Fruit fly (Drosophila melanogaster) whole organism, pupa: Measurements from ENCODE around the gene Veneno.
A peak's percentile ranks its signal among the peaks of the same experiment; 100 is the strongest.

Experiments
- CG10348 ChIP-seq: fragments of 200-800 bp; sonication (Bioruptor generic); IDR thresholded peaks from 2 replicates; pipeline ENCODE4 v1.3.6; 2022; ENCODE audit warnings: missing biosample characterization, missing genetic modification characterization
- CG12605 ChIP-seq: fragments of 200-800 bp; sonication (Bioruptor generic); IDR thresholded peaks from 2 replicates; pipeline ENCODE4 v1.3.6; 2022; ENCODE audit warnings: missing biosample characterization, missing genetic modification characterization
- CG13204 ChIP-seq: fragments of 200-800 bp; sonication (Bioruptor generic); optimal IDR thresholded peaks from 2 replicates; lab custom pipeline; 2018; ENCODE audit warnings: missing biosample characterization, mild to moderate bottlenecking, missing genetic modification characterization, moderate library complexity
- CG14655 ChIP-seq: fragments of 200-800 bp; sonication (Bioruptor generic); optimal IDR thresholded peaks from 3 replicates; lab custom pipeline; 2017; ENCODE audit warnings: mild to moderate bottlenecking, missing biosample characterization, missing genetic modification reagents, missing genetic modification characterization
- CG15710 ChIP-seq: fragments of 200-800 bp; sonication (Bioruptor generic); optimal IDR thresholded peaks from 2 replicates; lab custom pipeline; 2018; ENCODE audit warnings: missing biosample characterization, mild to moderate bottlenecking, missing genetic modification characterization, moderate library complexity
- CG17806 ChIP-seq: fragments of 200-800 bp; sonication (Bioruptor generic); optimal IDR thresholded peaks from 2 replicates; lab custom pipeline; 2018; ENCODE audit warnings: missing biosample characterization, mild to moderate bottlenecking, missing genetic modification characterization, moderate library complexity
- CG32121 ChIP-seq: fragments of 200-800 bp; sonication (Bioruptor generic); IDR thresholded peaks from 2 replicates; pipeline ENCODE4 v1.3.6; 2022; ENCODE audit warnings: missing biosample characterization, missing genetic modification characterization
- CG34367 ChIP-seq: fragments of 200-800 bp; sonication (Bioruptor generic); optimal IDR thresholded peaks from 2 replicates; lab custom pipeline; 2018; ENCODE audit warnings: missing biosample characterization, mild to moderate bottlenecking, missing genetic modification characterization
- CG4496 ChIP-seq: fragments of 200-800 bp; sonication (Bioruptor generic); IDR thresholded peaks from 3 replicates; pipeline ENCODE4 v1.3.6; 2022; ENCODE audit warnings: missing biosample characterization, missing genetic modification characterization
- CG8159 ChIP-seq: fragments of 200-800 bp; sonication (Bioruptor generic); optimal IDR thresholded peaks from 3 replicates; lab custom pipeline; 2018; ENCODE audit warnings: missing biosample characterization, mild to moderate bottlenecking, missing genetic modification characterization, moderate library complexity
- CG8301 ChIP-seq: fragments of 200-800 bp; sonication (Bioruptor generic); optimal IDR thresholded peaks from 2 replicates; lab custom pipeline; 2018; ENCODE audit warnings: missing biosample characterization, mild to moderate bottlenecking, missing genetic modification characterization
- CG9948 ChIP-seq: fragments of 200-800 bp; sonication (Bioruptor generic); optimal IDR thresholded peaks from 2 replicates; lab custom pipeline; 2018; ENCODE audit warnings: missing biosample characterization, mild to moderate bottlenecking, missing genetic modification characterization, moderate library complexity
- D1 ChIP-seq: fragments of 200-800 bp; sonication (Bioruptor generic); optimal IDR thresholded peaks from 2 replicates; lab custom pipeline; 2018; ENCODE audit warnings: missing biosample characterization, mild to moderate bottlenecking, missing genetic modification characterization, moderate library complexity
- EcR ChIP-seq: fragments of 200-800 bp; sonication (Bioruptor generic); optimal IDR thresholded peaks from 3 replicates; lab custom pipeline; 2019; ENCODE audit warnings: missing biosample characterization, missing genetic modification characterization, mild to moderate bottlenecking, moderate library complexity, missing genetic modification reagents
- Ets98B ChIP-seq: fragments of 200-800 bp; sonication (Bioruptor generic); IDR thresholded peaks from 2 replicates; pipeline ENCODE4 v1.3.6; 2022; ENCODE audit warnings: missing biosample characterization, missing genetic modification characterization
- Pif1A ChIP-seq: fragments of 200-800 bp; sonication (Bioruptor generic); optimal IDR thresholded peaks from 3 replicates; lab custom pipeline; 2016; ENCODE audit warnings: missing biosample characterization, missing genetic modification characterization
- Pif1B ChIP-seq: fragments of 200-800 bp; sonication (Bioruptor generic); optimal IDR thresholded peaks from 3 replicates; lab custom pipeline; 2016; ENCODE audit warnings: missing biosample characterization, missing genetic modification characterization
- Snoo ChIP-seq: fragments of 200-800 bp; sonication (Bioruptor generic); optimal IDR thresholded peaks from 3 replicates; lab custom pipeline; 2017; ENCODE audit warnings: missing biosample characterization, mild to moderate bottlenecking, missing genetic modification characterization, inconsistent platforms
- fd96Ca ChIP-seq: fragments of 200-800 bp; sonication (Bioruptor generic); IDR thresholded peaks from 3 replicates; pipeline ENCODE4 v1.3.6; 2022; ENCODE audit warnings: missing biosample characterization, missing genetic modification characterization
- gl ChIP-seq: fragments of 200-800 bp; sonication (Bioruptor generic); optimal IDR thresholded peaks from 2 replicates; lab custom pipeline; 2018; ENCODE audit warnings: missing biosample characterization, mild to moderate bottlenecking, missing genetic modification characterization
- rn ChIP-seq: fragments of 200-800 bp; sonication (Bioruptor generic); IDR thresholded peaks from 2 replicates; pipeline ENCODE4 v1.3.6; 2022; ENCODE audit warnings: missing biosample characterization, missing genetic modification characterization

Gene Veneno

DNA sequence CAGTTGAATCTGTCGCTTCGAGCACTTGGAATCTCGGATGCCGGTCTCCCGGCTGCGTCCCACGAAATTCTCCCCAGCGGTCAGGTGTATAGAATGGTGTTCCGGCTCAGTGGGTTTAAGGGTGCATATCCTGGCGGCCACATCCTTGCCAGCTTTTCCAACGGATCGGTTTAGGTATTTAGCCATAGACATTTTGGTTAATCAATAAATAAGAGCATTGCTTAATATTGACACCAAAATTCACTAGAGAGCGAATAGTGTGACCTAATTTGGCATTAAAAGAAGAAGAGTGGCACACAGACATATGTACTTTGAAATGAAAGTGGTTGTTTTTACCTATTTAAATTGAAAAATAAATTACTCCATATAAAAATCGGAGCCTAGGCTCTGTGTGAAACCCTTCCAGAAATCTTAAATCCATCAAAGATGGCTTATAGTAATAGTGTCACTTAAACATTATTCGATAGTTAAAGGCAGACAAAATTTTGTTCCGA is 19.1 kb downstream of the Veneno start, which contains the start of the genes PNKP and COX7AL:
Gene PNKP (minus strand): TSS at position 266 of the 494 bp plus-strand sequence.
Gene COX7AL (plus strand): TSS at position 419 of the 494 bp plus-strand sequence.
- no peak for TF ChIP-seq EcR (GFP tag; lab: Kevin White, UChicago)
- TF ChIP-seq fd96Ca, result no peak
- no peak for TF ChIP-seq CG12605 (GFP tag; lab: Robert Waterston, UW)
- TF ChIP-seq CG17806, result no peak

DNA sequence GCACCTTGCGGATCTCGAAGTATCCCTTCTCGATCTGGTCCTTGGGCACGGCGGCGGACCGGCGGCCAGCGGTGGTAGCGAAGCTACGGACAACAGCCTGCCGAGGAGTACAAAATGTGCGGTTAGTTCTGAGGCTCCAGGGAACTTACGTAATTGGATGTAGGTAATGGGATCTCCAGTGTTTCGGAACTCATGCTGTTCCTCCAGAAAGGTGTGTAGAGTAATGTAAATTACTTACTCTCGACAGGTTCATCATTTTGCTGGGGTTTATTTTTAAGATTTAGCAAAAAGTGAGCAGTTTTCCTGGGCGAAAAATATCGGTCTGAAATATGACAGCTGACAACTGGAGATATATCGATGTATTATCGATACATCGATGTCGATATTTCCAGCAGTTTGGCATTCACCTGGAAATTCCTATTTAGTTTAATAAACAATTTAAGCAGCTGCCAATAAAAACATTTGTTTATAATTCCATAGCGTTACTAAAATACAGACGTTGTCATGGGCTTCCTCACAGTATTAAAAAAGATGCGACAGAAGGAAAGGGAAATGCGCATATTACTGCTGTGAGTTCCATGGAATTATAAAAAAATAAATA is 21.6 kb downstream of the Veneno start, which contains the start of the genes COX7A and Arl2:
Gene COX7A (minus strand): TSS at position 369 of the 601 bp plus-strand sequence.
Gene Arl2 (plus strand): TSS at position 426 of the 601 bp plus-strand sequence.
- TF ChIP-seq Pif1B (GFP tag; lab: Kevin White, UChicago), result no peak

DNA sequence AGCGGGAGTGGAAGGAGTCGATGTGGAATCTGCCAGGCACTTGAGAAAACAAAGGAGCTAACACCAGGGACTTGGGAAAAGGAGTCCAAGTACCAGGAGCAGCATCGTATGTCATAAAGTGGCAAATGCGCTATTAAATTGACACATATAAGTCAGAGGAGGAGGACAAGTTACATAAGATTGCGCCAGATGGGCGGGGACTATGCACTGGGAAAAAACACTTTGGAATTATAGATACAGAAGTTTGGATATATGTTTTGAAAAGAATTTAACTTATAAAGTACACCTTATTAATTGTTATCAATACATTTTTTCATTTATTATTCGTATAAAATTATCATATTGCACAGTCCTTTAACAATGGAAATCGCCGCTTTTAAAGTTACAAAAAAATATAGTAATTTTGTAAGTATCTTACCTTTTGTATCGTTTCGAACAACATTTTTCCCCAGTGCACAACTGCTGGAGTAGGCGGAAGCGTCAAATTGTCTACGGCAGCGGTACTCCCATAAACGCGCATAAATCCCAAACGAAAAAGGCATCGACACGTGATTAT is 26.3 kb downstream of the Veneno start:
- TF ChIP-seq fd96Ca (no peak), CG32121 (no peak), CG10348 (no peak), CG8159 (tag; lab: Kevin White, UChicago) (no peak), Snoo (tag; lab: Kevin White, UChicago) (no peak), Ets98B (no peak), gl (tag; lab: Kevin White, UChicago) (no peak), Pif1A (GFP tag; lab: Kevin White, UChicago) (no peak), CG4496 (GFP tag; lab: Robert Waterston, UW) (no peak), CG8301 (tag; lab: Kevin White, UChicago) (no peak), CG13204 (no peak)

DNA sequence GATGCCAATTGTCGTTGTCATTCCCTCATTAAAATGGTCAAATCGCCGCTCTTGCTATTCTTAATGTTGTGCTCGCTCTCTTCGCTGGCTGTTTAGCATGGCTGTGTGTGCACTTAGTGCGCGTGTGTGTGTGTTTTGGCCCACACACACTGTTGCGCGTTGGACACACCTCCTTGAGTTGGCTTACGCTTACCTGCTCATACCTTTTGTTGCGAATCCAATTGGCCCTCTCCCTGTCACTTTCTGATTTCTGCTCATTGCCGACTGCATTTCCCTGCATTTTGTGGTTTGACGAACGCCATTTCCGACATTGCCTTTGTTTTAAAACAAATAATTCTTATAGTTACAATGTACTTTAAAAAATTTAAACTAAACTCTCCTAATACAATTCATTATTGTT is 27.4 kb downstream of the Veneno start:
- no peak for TF ChIP-seq Pif1B (GFP tag; lab: Kevin White, UChicago)
- no peak for TF ChIP-seq D1 (tag; lab: Kevin White, UChicago)
- TF ChIP-seq fd96Ca, result 0 out of 3 replicates have a peak, but pooled peaks have one; percentile 28

dm6 chr3R:8334471-8334783 is 27.9 kb downstream of the Veneno start:
- TF ChIP-seq Pif1B (GFP tag; lab: Kevin White, UChicago), result no peak
- no peak for TF ChIP-seq CG13204
- TF ChIP-seq Snoo (tag; lab: Kevin White, UChicago), result no peak
- TF ChIP-seq CG8159 (tag; lab: Kevin White, UChicago), result no peak

DNA sequence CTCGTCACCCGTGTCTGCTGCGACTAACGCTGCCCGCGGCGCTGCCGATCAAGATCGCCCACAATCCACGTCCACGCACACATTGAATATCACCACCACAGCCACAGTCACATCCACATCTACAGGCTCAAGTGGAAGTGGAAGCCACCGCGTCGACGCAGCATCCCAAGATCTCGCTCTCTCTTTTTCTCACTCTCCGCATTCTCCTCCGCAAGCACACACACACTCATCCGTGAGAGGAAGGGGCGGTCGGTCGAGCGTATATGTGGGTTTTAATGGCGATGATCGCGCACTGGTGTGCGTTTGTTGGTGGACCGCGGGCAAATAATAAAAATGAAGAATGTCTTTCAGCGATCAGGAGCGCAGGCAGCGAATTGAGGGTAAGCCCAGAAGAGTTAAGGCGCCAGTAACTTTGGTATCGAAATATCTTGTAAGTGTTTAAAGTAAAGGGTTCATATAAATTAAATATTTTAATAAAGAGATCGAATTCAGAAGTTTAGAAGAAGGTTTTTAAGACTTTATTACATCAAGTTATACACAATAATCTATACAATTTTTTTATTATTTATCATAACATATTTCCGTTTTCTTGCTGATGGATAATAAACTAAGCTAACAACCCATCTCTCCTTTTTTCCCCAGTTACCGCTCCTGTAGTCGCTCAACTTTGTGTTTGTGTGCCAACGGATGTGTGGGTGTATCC is 28.4 kb downstream of the Veneno start, which contains the start of gene Poxm:
Gene Poxm (minus strand): TSS at position 25 of the 703 bp plus-strand sequence.
- TF ChIP-seq CG8301 (tag; lab: Kevin White, UChicago) (peak; percentile 96), gl (tag; lab: Kevin White, UChicago) (peak; percentile 76), CG13204 (peak; percentile 74), Pif1A (GFP tag; lab: Kevin White, UChicago) (peak; percentile 89), D1 (tag; lab: Kevin White, UChicago) (peak; percentile 93), CG4496 (GFP tag; lab: Robert Waterston, UW) (peak; percentile 90), Ets98B (peak; percentile 86), CG10348 (peak; percentile 90), EcR (GFP tag; lab: Kevin White, UChicago) (no peak), Snoo (tag; lab: Kevin White, UChicago) (peak; percentile 95), CG15710 (peak; percentile 97), CG8159 (tag; lab: Kevin White, UChicago) (peak; percentile 98), CG17806 (peak; percentile 94), rn (GFP tag; lab: Robert Waterston, UW) (peak; percentile 87), fd96Ca (peak; percentile 91), CG9948 (tag; lab: Kevin White, UChicago) (peak; percentile 95), CG32121 (peak; percentile 93), Pif1B (GFP tag; lab: Kevin White, UChicago) (peak; percentile 91), CG34367 (tag; lab: Kevin White, UChicago) (peak; percentile 90), CG12605 (GFP tag; lab: Robert Waterston, UW) (peak; percentile 74), CG14655 (GFP tag; lab: Kevin White, UChicago) (peak; percentile 99)

- TF ChIP-seq Pif1A (GFP tag; lab: Kevin White, UChicago) (no peak), fd96Ca (no peak), CG9948 (tag; lab: Kevin White, UChicago) (no peak), CG34367 (tag; lab: Kevin White, UChicago) (no peak), CG15710 (no peak), CG32121 (no peak), Pif1B (GFP tag; lab: Kevin White, UChicago) (no peak), EcR (GFP tag; lab: Kevin White, UChicago) (peak; percentile 16), Snoo (tag; lab: Kevin White, UChicago) (no peak)
These were observed 32.7 kb downstream of the Veneno start for dm6 chr3R:8329628-8330027.
